Fruit fly (Drosophila melanogaster) whole organism, embryonic: ENCODE results near the gene PPYR1.

ENCODE experiments used
- Asciz ChIP-seq: fragments of 200-800 bp; sonication (Bioruptor generic); optimal IDR thresholded peaks from 2 replicates; lab custom pipeline; 2017; ENCODE audit warnings: missing biosample characterization, mild to moderate bottlenecking, missing genetic modification characterization, missing genetic modification reagents
- Blimp-1 ChIP-seq: fragments of 200-800 bp; sonication (Bioruptor generic); optimal IDR thresholded peaks from 3 replicates; lab custom pipeline; 2018; ENCODE audit warnings: missing biosample characterization, missing genetic modification characterization, mild to moderate bottlenecking, moderate library complexity, missing genetic modification reagents
- Bteb2 ChIP-seq: fragments of 200-800 bp; sonication (Bioruptor generic); optimal IDR thresholded peaks from 2 replicates; lab custom pipeline; 2016; ENCODE audit warnings: missing biosample characterization, missing genetic modification characterization
- CG10431 ChIP-seq: fragments of 200-800 bp; sonication (Bioruptor generic); optimal IDR thresholded peaks from 3 replicates; lab custom pipeline; 2018; ENCODE audit warnings: missing biosample characterization, mild to moderate bottlenecking, missing genetic modification characterization
- CG11093 ChIP-seq: fragments of 200-800 bp; sonication (Bioruptor generic); IDR thresholded peaks from 3 replicates; pipeline ENCODE4 v1.3.6; 2022; ENCODE audit warnings: missing biosample characterization, missing genetic modification characterization
- CG11398 ChIP-seq: fragments of 200-800 bp; sonication (Bioruptor generic); optimal IDR thresholded peaks from 2 replicates; lab custom pipeline; 2016; ENCODE audit warnings: missing biosample characterization, missing genetic modification characterization
- CG12071 ChIP-seq: fragments of 200-800 bp; sonication (Bioruptor generic); optimal IDR thresholded peaks from 3 replicates; lab custom pipeline; 2018; ENCODE audit warnings: missing biosample characterization, mild to moderate bottlenecking, missing genetic modification characterization
- CG12236 ChIP-seq: fragments of 200-800 bp; sonication (Bioruptor generic); optimal IDR thresholded peaks from 2 replicates; lab custom pipeline; 2016; ENCODE audit warnings: missing biosample characterization, missing genetic modification characterization
- CG13775 ChIP-seq: fragments of 200-800 bp; sonication (Bioruptor generic); optimal IDR thresholded peaks from 3 replicates; lab custom pipeline; 2017; ENCODE audit warnings: missing biosample characterization, mild to moderate bottlenecking, missing genetic modification characterization
- CG14441 ChIP-seq: fragments of 200-800 bp; sonication (Bioruptor generic); IDR thresholded peaks from 2 replicates; pipeline ENCODE4 v1.3.6; 2022; ENCODE audit warnings: missing biosample characterization, missing genetic modification characterization
- CG15269 ChIP-seq: fragments of 200-800 bp; sonication (Bioruptor generic); optimal IDR thresholded peaks from 2 replicates; lab custom pipeline; 2018; ENCODE audit warnings: missing biosample characterization, mild to moderate bottlenecking, missing genetic modification characterization, moderate library complexity
- CG17568 ChIP-seq: fragments of 200-800 bp; sonication (Bioruptor generic); optimal IDR thresholded peaks from 2 replicates; lab custom pipeline; 2018; ENCODE audit warnings: missing biosample characterization, mild to moderate bottlenecking, missing genetic modification characterization, moderate library complexity
- CG17912 ChIP-seq: fragments of 200-800 bp; sonication (Bioruptor generic); optimal IDR thresholded peaks from 2 replicates; lab custom pipeline; 2018; ENCODE audit warnings: missing biosample characterization, mild to moderate bottlenecking, missing genetic modification characterization
- CG2129 ChIP-seq: fragments of 200-800 bp; sonication (Bioruptor generic); IDR thresholded peaks from 2 replicates; pipeline ENCODE4 v1.3.6; 2022; ENCODE audit warnings: missing biosample characterization, missing genetic modification characterization; ENCODE audit not compliant: partially characterized antibody
- CG2678 ChIP-seq: fragments of 200-800 bp; sonication (Bioruptor generic); optimal IDR thresholded peaks from 3 replicates; lab custom pipeline; 2019; ENCODE audit warnings: missing biosample characterization, mild to moderate bottlenecking, missing genetic modification characterization, moderate library complexity
- CG2712 ChIP-seq: fragments of 200-800 bp; optimal IDR thresholded peaks from 3 replicates; lab custom pipeline; 2019; ENCODE audit warnings: missing biosample characterization, mild to moderate bottlenecking, missing genetic modification characterization, moderate library complexity
- CG30431 ChIP-seq: fragments of 200-800 bp; sonication (Bioruptor generic); optimal IDR thresholded peaks from 2 replicates; lab custom pipeline; 2017; ENCODE audit warnings: missing biosample characterization, missing genetic modification characterization
- CG42726 ChIP-seq: fragments of 200-800 bp; sonication (Bioruptor generic); IDR thresholded peaks from 2 replicates; pipeline ENCODE4 v1.3.6; 2022; ENCODE audit warnings: missing biosample characterization, missing genetic modification characterization; ENCODE audit not compliant: partially characterized antibody
- CG4360 ChIP-seq: fragments of 200-800 bp; sonication (Bioruptor generic); IDR thresholded peaks from 2 replicates; pipeline ENCODE4 v1.3.6; 2022; ENCODE audit warnings: missing biosample characterization, missing genetic modification characterization
- CG6272 ChIP-seq: fragments of 200-800 bp; sonication (Bioruptor generic); IDR thresholded peaks from 2 replicates; pipeline ENCODE4 v1.3.6; 2022; ENCODE audit warnings: missing biosample characterization, missing genetic modification characterization
- CG8089 ChIP-seq: fragments of 200-800 bp; sonication (Bioruptor generic); optimal IDR thresholded peaks from 3 replicates; lab custom pipeline; 2016; ENCODE audit warnings: missing biosample characterization, missing genetic modification characterization
- CG8924 ChIP-seq: fragments of 200-800 bp; optimal IDR thresholded peaks from 3 replicates; lab custom pipeline; 2019; ENCODE audit warnings: missing biosample characterization, mild to moderate bottlenecking, missing genetic modification characterization, moderate library complexity
- CHES-1-like ChIP-seq: fragments of 200-800 bp; sonication (Bioruptor generic); optimal IDR thresholded peaks from 2 replicates; lab custom pipeline; 2016; ENCODE audit warnings: missing biosample characterization, missing genetic modification characterization
- CTCF ChIP-seq: fragments of 200-800 bp; sonication (Bioruptor generic); optimal IDR thresholded peaks from 2 replicates; lab custom pipeline; 2017; ENCODE audit warnings: missing biosample characterization, mild to moderate bottlenecking, missing genetic modification characterization, moderate library complexity
- Dll ChIP-seq: fragments of 200-800 bp; sonication (Bioruptor generic); IDR thresholded peaks from 4 replicates; pipeline ENCODE4 v1.3.6; 2022; ENCODE audit warnings: missing biosample characterization, missing genetic modification characterization; ENCODE audit not compliant: partially characterized antibody
- HmgZ ChIP-seq: fragments of 200-800 bp; sonication (Bioruptor generic); optimal IDR thresholded peaks from 2 replicates; lab custom pipeline; 2018; ENCODE audit warnings: missing biosample characterization, mild to moderate bottlenecking, missing genetic modification characterization
- Hr78 ChIP-seq, 2 experiments: fragments of 200-800 bp in 1 of 2; fragments of >200 bp in 1 of 2; sonication (Bioruptor generic) in 1 of 2; optimal IDR thresholded peaks; 2 replicates each; lab custom pipeline; 2017 to 2019; ENCODE audit warnings: missing biosample characterization in 2 of 2, missing genetic modification characterization in 2 of 2, mild to moderate bottlenecking in 1 of 2, moderate library complexity in 1 of 2
- Med ChIP-seq: fragments of 200-800 bp; sonication (Bioruptor generic); peaks from one replicate; lab custom pipeline; 2016; ENCODE audit warnings: missing biosample characterization, missing genetic modification characterization, mild to moderate bottlenecking, inconsistent platforms, moderate library complexity
- Nf-YA ChIP-seq: fragments of 200-800 bp; sonication (Bioruptor generic); IDR thresholded peaks from 2 replicates; pipeline ENCODE4 v1.3.6; 2022; ENCODE audit warnings: missing biosample characterization, missing genetic modification characterization
- Oli ChIP-seq: fragments of 200-800 bp; sonication (Bioruptor generic); optimal IDR thresholded peaks from 2 replicates; lab custom pipeline; 2018; ENCODE audit warnings: missing biosample characterization, mild to moderate bottlenecking, missing genetic modification characterization, moderate library complexity
- Ptx1 ChIP-seq: fragments of 200-800 bp; sonication (Bioruptor generic); IDR thresholded peaks from 2 replicates; pipeline ENCODE4 v1.3.6; 2022; ENCODE audit warnings: missing biosample characterization, missing genetic modification characterization
- Sry-β ChIP-seq: fragments of 200-800 bp; sonication (Bioruptor generic); optimal IDR thresholded peaks from 2 replicates; lab custom pipeline; 2018; ENCODE audit warnings: missing biosample characterization, mild to moderate bottlenecking, missing genetic modification characterization, moderate library complexity
- Trl ChIP-seq, 3 experiments: fragments of >200 bp in 2 of 3; fragments of 200-800 bp in 1 of 3; sonication (Bioruptor generic) in 1 of 3; optimal IDR thresholded peaks; 2 replicates in 1 of 3; 3 replicates in 2 of 3; lab custom pipeline; 2016 to 2017; ENCODE audit warnings: missing biosample characterization in 1 of 3, missing genetic modification characterization in 1 of 3
- Usf ChIP-seq: fragments of 200-800 bp; sonication (Bioruptor generic); optimal IDR thresholded peaks from 2 replicates; lab custom pipeline; 2017; ENCODE audit warnings: missing genotype, missing biosample characterization, missing genetic modification characterization
- YL-1 ChIP-seq: fragments of 200-800 bp; sonication (Bioruptor generic); optimal IDR thresholded peaks from 3 replicates; lab custom pipeline; 2017; ENCODE audit warnings: missing biosample characterization, mild to moderate bottlenecking, missing genetic modification characterization
- aop ChIP-seq: fragments of 200-800 bp; sonication (Bioruptor generic); IDR thresholded peaks from 2 replicates; pipeline ENCODE4 v1.3.6; 2022; ENCODE audit warnings: missing biosample characterization, missing genetic modification characterization
- cas ChIP-seq: fragments of 200-800 bp; sonication (Bioruptor generic); IDR thresholded peaks from 2 replicates; pipeline ENCODE4 v1.3.6; 2022; ENCODE audit warnings: missing biosample characterization, missing genetic modification characterization
- danr ChIP-seq: fragments of 200-800 bp; sonication (Bioruptor generic); IDR thresholded peaks from 2 replicates; pipeline ENCODE4 v1.3.6; 2022; ENCODE audit warnings: missing biosample characterization, missing genetic modification characterization
- dati ChIP-seq: fragments of 200-800 bp; sonication (Bioruptor generic); IDR thresholded peaks from 2 replicates; pipeline ENCODE4 v1.3.6; 2022; ENCODE audit warnings: missing biosample characterization, missing genetic modification characterization
- gro ChIP-seq: fragments of 200-800 bp; sonication (Bioruptor generic); optimal IDR thresholded peaks from 2 replicates; lab custom pipeline; 2016; ENCODE audit warnings: missing biosample characterization, missing genetic modification characterization
- ham ChIP-seq: fragments of 200-800 bp; sonication (Bioruptor generic); IDR thresholded peaks from 2 replicates; pipeline ENCODE4 v1.3.6; 2022; ENCODE audit warnings: missing biosample characterization, missing genetic modification characterization
- hth ChIP-seq: fragments of >200 bp; optimal IDR thresholded peaks from 2 replicates; lab custom pipeline; 2017; ENCODE audit warnings: inconsistent platforms
- jigr1 ChIP-seq: fragments of 200-800 bp; sonication (Bioruptor generic); IDR thresholded peaks from 3 replicates; pipeline ENCODE4 v1.3.6; 2022; ENCODE audit warnings: missing biosample characterization, missing genetic modification characterization
- knrl ChIP-seq: fragments of 200-800 bp; sonication (Bioruptor generic); IDR thresholded peaks from 3 replicates; pipeline ENCODE4 v1.3.6; 2022; ENCODE audit warnings: missing biosample characterization, missing genetic modification characterization; ENCODE audit not compliant: partially characterized antibody
- lbe ChIP-seq: fragments of 200-800 bp; sonication (Bioruptor generic); optimal IDR thresholded peaks from 2 replicates; lab custom pipeline; 2016; ENCODE audit warnings: missing biosample characterization, mild to moderate bottlenecking, missing genetic modification characterization
- lmd ChIP-seq: fragments of 200-800 bp; sonication (Bioruptor generic); IDR thresholded peaks from 2 replicates; pipeline ENCODE4 v1.3.6; 2022; ENCODE audit warnings: missing biosample characterization, missing genetic modification characterization
- odd ChIP-seq: fragments of 200-800 bp; sonication (Bioruptor generic); optimal IDR thresholded peaks from 2 replicates; lab custom pipeline; 2017; ENCODE audit warnings: missing biosample characterization, mild to moderate bottlenecking, missing genetic modification characterization
- org-1 ChIP-seq: fragments of 200-800 bp; sonication (Bioruptor generic); optimal IDR thresholded peaks from 2 replicates; lab custom pipeline; 2017; ENCODE audit warnings: missing biosample characterization, missing genetic modification characterization
- peb ChIP-seq: fragments of 200-800 bp; sonication (Bioruptor generic); IDR thresholded peaks from 2 replicates; pipeline ENCODE4 v1.3.6; 2022; ENCODE audit warnings: missing biosample characterization, missing genetic modification characterization
- ranshi ChIP-seq: fragments of 200-800 bp; sonication (Bioruptor generic); IDR thresholded peaks from 2 replicates; pipeline ENCODE4 v1.3.6; 2022; ENCODE audit warnings: missing biosample characterization, missing genetic modification characterization
- ttk ChIP-seq: fragments of 200-800 bp; sonication (Bioruptor generic); IDR thresholded peaks from 2 replicates; pipeline ENCODE4 v2.1.2; 2022; ENCODE audit warnings: missing biosample characterization, missing genetic modification characterization
- vvl ChIP-seq: fragments of 200-800 bp; sonication (Bioruptor generic); IDR thresholded peaks from 2 replicates; pipeline ENCODE4 v1.3.6; 2022; ENCODE audit warnings: missing biosample characterization, missing genetic modification characterization
- zen ChIP-seq: fragments of 200-800 bp; sonication (Bioruptor generic); optimal IDR thresholded peaks from 3 replicates; lab custom pipeline; 2018; ENCODE audit warnings: missing biosample characterization, mild to moderate bottlenecking, missing genetic modification characterization, moderate library complexity

The PPYR1 gene

dm6 chrX:15235252-15235651 lies 9.5 kb downstream of the PPYR1 start (continued):
- TF ChIP-seq CG11093 (GFP tag; lab: Robert Waterston, UW) (0 out of 3 replicates have a peak, but pooled peaks have one; percentile 20), ham (GFP tag; lab: Robert Waterston, UW) (no peak), odd (GFP tag; lab: Kevin White, UChicago) (no peak), CG6272 (no peak), Hr78 (GFP tag; optimal IDR thresholded peaks at IDR 0.05; lab: Kevin White, UChicago) (no peak), knrl (GFP tag; lab: Robert Waterston, UW) (no peak), Bteb2 (GFP tag; lab: Kevin White, UChicago) (no peak), CG11398 (GFP tag; lab: Kevin White, UChicago) (no peak), ranshi (GFP tag; lab: Robert Waterston, UW) (peak; percentile 17; the same call in 1 of the 2 replicates), CG4360 (GFP tag; lab: Robert Waterston, UW) (no peak), aop (GFP tag; lab: Robert Waterston, UW) (no peak), ttk (GFP tag; lab: Robert Waterston, UW) (peak; percentile 48; the same call in 1 of the 2 replicates), CG12071 (GFP tag; lab: Kevin White, UChicago) (no peak), CG12236 (GFP tag; lab: Kevin White, UChicago) (no peak), CG2678 (peak; percentile 20), HmgZ (tag; lab: Kevin White, UChicago) (no peak), CHES-1-like (no peak), Trl (optimal IDR thresholded peaks at IDR 0.05; lab: Kevin White, UChicago) (no peak), Trl (GFP tag; optimal IDR thresholded peaks at IDR 0.05; lab: Kevin White, UChicago) (no peak), vvl (GFP tag; lab: Robert Waterston, UW) (peak; percentile 16; the same call in 1 of the 2 replicates), CG10431 (GFP tag; lab: Kevin White, UChicago) (no peak), lbe (GFP tag; lab: Kevin White, UChicago) (no peak), Med (GFP tag; lab: Kevin White, UChicago) (peak; percentile 72), dati (no peak), Ptx1 (0 out of 2 replicates have a peak, but pooled peaks have one; percentile 9), YL-1 (GFP tag; lab: Kevin White, UChicago) (no peak), lmd (GFP tag; lab: Robert Waterston, UW) (peak; percentile 25; the same call in 1 of the 2 replicates), CG42726 (GFP tag; lab: Robert Waterston, UW) (no peak), hth (no peak), CTCF (GFP tag; lab: Kevin White, UChicago) (no peak), jigr1 (no peak), peb (GFP tag; lab: Robert Waterston, UW) (0 out of 2 replicates have a peak, but pooled peaks have one; percentile 9), CG14441 (GFP tag; lab: Robert Waterston, UW) (0 out of 2 replicates have a peak, but pooled peaks have one; percentile 14), Sry-β (no peak), CG2712 (tag; lab: Kevin White, UChicago) (no peak), Nf-YA (GFP tag; lab: Robert Waterston, UW) (no peak), CG15269 (tag; lab: Kevin White, UChicago) (peak; percentile 31)
- TF ChIP-seq, all 482 proteins: peak for 39

DNA sequence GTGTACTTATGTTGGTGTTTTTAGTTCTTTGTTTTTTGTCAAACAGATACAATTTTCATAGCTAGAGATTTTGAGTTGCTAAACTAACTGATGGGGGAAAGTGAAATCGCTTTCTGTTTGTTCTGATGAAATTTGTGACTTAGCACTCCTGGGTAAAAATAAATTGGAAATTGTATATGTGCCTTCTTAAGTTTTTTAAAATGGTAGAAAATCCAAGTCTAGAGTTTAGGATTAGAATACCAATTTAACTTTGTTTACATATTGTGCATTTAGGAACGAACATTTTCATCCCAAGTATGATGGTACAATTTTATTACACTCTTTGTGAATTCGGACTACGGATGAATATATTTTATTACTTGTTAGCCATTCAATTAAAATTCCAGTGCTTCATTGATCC lies 14.9 kb downstream of the PPYR1 start, which contains the start of gene CG9101:
Gene CG9101, minus strand, starts transcription at position 101 of the 400 bp plus-strand sequence.
- TF ChIP-seq Dll (GFP tag; lab: Robert Waterston, UW) (no peak), aop (GFP tag; lab: Robert Waterston, UW) (no peak), Usf (no peak), CG13775 (GFP tag; lab: Kevin White, UChicago) (no peak), Blimp-1 (no peak), CG30431 (GFP tag; lab: Kevin White, UChicago) (no peak), Oli (no peak), CG17568 (GFP tag; lab: Kevin White, UChicago) (no peak), Asciz (GFP tag; lab: Kevin White, UChicago) (no peak), CG17912 (GFP tag; lab: Kevin White, UChicago) (no peak), CG8924 (tag; lab: Kevin White, UChicago) (no peak), CG2129 (GFP tag; lab: Robert Waterston, UW) (no peak), zen (tag; lab: Kevin White, UChicago) (no peak), org-1 (GFP tag; lab: Kevin White, UChicago) (no peak), cas (no peak), gro (GFP tag; lab: Kevin White, UChicago) (no peak), CG8089 (GFP tag; lab: Kevin White, UChicago) (no peak), danr (no peak)
